Worm (Caenorhabditis elegans) whole organism, L2 larva: ENCODE data around the gene ZK938.10.

Source experiments
- alr-1 ChIP-seq: fragments of 150-350 bp; optimal IDR thresholded peaks from 2 replicates; lab custom pipeline; 2014; ENCODE audit warnings: missing biosample characterization, missing genetic modification characterization
- ama-1 ChIP-seq: fragments of 150-350 bp; optimal IDR thresholded peaks from 2 replicates; lab custom pipeline; 2018; ENCODE audit warnings: inconsistent platforms
- egl-27 ChIP-seq: sonication (generic microtip); optimal IDR thresholded peaks from 3 replicates; lab custom pipeline; 2017; ENCODE audit warnings: missing biosample characterization, missing genetic modification reagents, missing genetic modification characterization
- elt-1 ChIP-seq: fragments of 150-350 bp; optimal IDR thresholded peaks from 2 replicates; lab custom pipeline; 2014; ENCODE audit warnings: missing biosample characterization, missing genetic modification characterization
- elt-3 ChIP-seq: sonication (generic microtip); optimal IDR thresholded peaks from 2 replicates; lab custom pipeline; 2017; ENCODE audit warnings: missing biosample characterization, missing genetic modification characterization
- lin-39 ChIP-seq: fragments of 150-350 bp; optimal IDR thresholded peaks from 2 replicates; lab custom pipeline; 2014; ENCODE audit warnings: missing biosample characterization, missing genetic modification reagents, missing genetic modification characterization
- mdl-1 ChIP-seq, 2 experiments: fragments of 150-350 bp in 1 of 2; sonication (generic microtip) in 1 of 2; optimal IDR thresholded peaks; 2 replicates each; lab custom pipeline; 2017; ENCODE audit warnings: missing biosample characterization in 2 of 2, missing genetic modification characterization in 2 of 2
- nhr-10 ChIP-seq: sonication (generic microtip); optimal IDR thresholded peaks from 2 replicates; lab custom pipeline; 2017; ENCODE audit warnings: missing biosample characterization, missing genetic modification characterization
- nhr-23 ChIP-seq: fragments of 150-350 bp; optimal IDR thresholded peaks from 2 replicates; lab custom pipeline; 2014; ENCODE audit warnings: missing biosample characterization, missing genetic modification reagents, missing genetic modification characterization
- snpc-4 ChIP-seq: fragments of 150-350 bp; optimal IDR thresholded peaks from 2 replicates; lab custom pipeline; 2014; ENCODE audit warnings: missing biosample characterization, missing genetic modification characterization
- unc-39 ChIP-seq: fragments of 150-350 bp; optimal IDR thresholded peaks from 2 replicates; lab custom pipeline; 2014; ENCODE audit warnings: missing biosample characterization, missing genetic modification characterization

DNA sequence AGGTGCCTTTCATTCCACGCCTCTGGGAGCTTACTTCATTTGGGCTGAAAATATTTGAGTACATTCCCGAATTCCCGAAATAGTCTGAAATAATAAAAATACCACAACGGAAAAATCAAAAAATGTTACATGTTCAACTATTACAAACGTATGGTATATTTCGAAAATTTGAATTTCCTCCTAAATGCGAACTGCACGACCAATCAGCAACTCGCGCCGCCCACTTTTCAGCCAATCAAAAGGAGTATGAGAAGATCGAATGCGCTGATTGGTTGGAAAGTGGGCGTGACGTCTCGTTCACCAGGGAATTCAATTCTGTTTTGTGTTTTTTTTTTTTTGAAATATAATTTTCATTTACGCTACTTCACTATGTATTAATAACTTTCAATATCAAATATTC, 17.9 kb upstream of the ZK938.10 start, which contains the start of gene old-1:
- TF ChIP-seq egl-27 (tag; lab: Kevin White, UChicago): no peak
- TF ChIP-seq elt-3 (tag; lab: Kevin White, UChicago): no peak
- TF ChIP-seq elt-1 (tag; lab: Kevin White, UChicago): no peak
- no peak for TF ChIP-seq alr-1 (tag; lab: Kevin White, UChicago)
- no peak for TF ChIP-seq unc-39
- no peak for TF ChIP-seq mdl-1 (tag; optimal IDR thresholded peaks at IDR 0.05; lab: Kevin White, UChicago)
- TF ChIP-seq nhr-23 (tag; lab: Kevin White, UChicago): no peak
- TF ChIP-seq nhr-10 (tag; lab: Kevin White, UChicago): no peak
- no peak for TF ChIP-seq ama-1
- TF ChIP-seq snpc-4 (tag; lab: Kevin White, UChicago): no peak
- no peak for TF ChIP-seq lin-39 (tag; lab: Kevin White, UChicago)
